In genomic region chrX:6150949-6151519, ce11 we compare ENCODE assay signal across 6 worm cellular contexts.
A peak's percentile ranks its signal among the peaks of the same experiment; 100 is the strongest.
TF ChIP-seq lines count a peak whose summit lies in the region.

No protein-coding gene starts in this region.

TF ChIP-seq in whole organism, L1 larva, 84 proteins besides CTCF, POLR2A, EP300 and RAD21:
- TF ChIP-seq ceh-88 (GFP tag; IDR thresholded peaks at IDR 0.05; lab: Robert Waterston, UW) (no peak), isw-1 (GFP tag; IDR thresholded peaks at IDR 0.05; lab: Robert Waterston, UW) (no peak), sup-37 (GFP tag; optimal IDR thresholded peaks at IDR 0.05; lab: Kevin White, UChicago) (no peak), dsc-1 (tag; optimal IDR thresholded peaks at IDR 0.05; lab: Kevin White, UChicago) (peak; percentile 78), ceh-82 (tag; optimal IDR thresholded peaks at IDR 0.05; lab: Kevin White, UChicago) (no peak), aly-2 (tag; optimal IDR thresholded peaks at IDR 0.05; lab: Kevin White, UChicago) (no peak), xbp-1 (tag; optimal IDR thresholded peaks at IDR 0.05; lab: Kevin White, UChicago) (no peak), vab-15 (tag; optimal IDR thresholded peaks at IDR 0.05; lab: Kevin White, UChicago) (no peak), blmp-1 (tag; optimal IDR thresholded peaks at IDR 0.05; lab: Kevin White, UChicago) (peak; percentile 3), unc-86 (tag; optimal IDR thresholded peaks at IDR 0.05; lab: Kevin White, UChicago) (no peak), nhr-84 (tag; optimal IDR thresholded peaks at IDR 0.05; lab: Kevin White, UChicago) (no peak), C04F5.9 (tag; optimal IDR thresholded peaks at IDR 0.05; lab: Kevin White, UChicago) (no peak), sptf-1 (tag; optimal IDR thresholded peaks at IDR 0.05; lab: Kevin White, UChicago) (no peak)

TF ChIP-seq in whole organism, L4 larva, 104 proteins besides CTCF, POLR2A, EP300 and RAD21:
- TF ChIP-seq unc-62 (GFP tag; optimal IDR thresholded peaks at IDR 0.05 in 1 of 2; lab: Kevin White, UChicago) (peak in 1 of 2 experiments; percentile 60), unc-62 (tag; optimal IDR thresholded peaks at IDR 0.05; lab: Kevin White, UChicago) (no peak), F26F4.8 (GFP tag; conservative IDR thresholded peaks at IDR 0.05; lab: Robert Waterston, UW) (no peak), dve-1 (tag; optimal IDR thresholded peaks at IDR 0.05; lab: Kevin White, UChicago; ENCODE audit: insufficient read depth) (no peak), T26A8.4 (GFP tag; IDR thresholded peaks at IDR 0.05; lab: Robert Waterston, UW) (no peak), daf-16 (GFP tag; optimal IDR thresholded peaks at IDR 0.05; lab: Kevin White, UChicago) (peak in 1 of 2 experiments; percentile 41), daf-16 (tag; optimal IDR thresholded peaks at IDR 0.05; lab: Kevin White, UChicago) (no peak), hlh-11 (tag; optimal IDR thresholded peaks at IDR 0.05; lab: Kevin White, UChicago) (peak; percentile 37)

TF ChIP-seq in whole organism, early embryonic, 17 proteins besides CTCF, POLR2A, EP300 and RAD21:
- no peak for TF ChIP-seq ceh-36 (tag; optimal IDR thresholded peaks at IDR 0.05; lab: Kevin White, UChicago)
- peak; percentile 43 for TF ChIP-seq hmg-4 (GFP tag; optimal IDR thresholded peaks at IDR 0.05; lab: Kevin White, UChicago)
- TF ChIP-seq sea-1 (GFP tag; conservative IDR thresholded peaks at IDR 0.05; lab: Robert Waterston, UW) = 0 out of 2 replicates have a peak, but pooled peaks have one; percentile 28
- TF ChIP-seq scrt-1 (GFP tag; IDR thresholded peaks at IDR 0.05; lab: Robert Waterston, UW) = 0 out of 2 replicates have a peak, but pooled peaks have one; percentile 47
- TF ChIP-seq F13C5.2 (tag; optimal IDR thresholded peaks at IDR 0.05; lab: Kevin White, UChicago) = peak; percentile 40

TF ChIP-seq in whole organism, late embryonic, 69 proteins besides CTCF, POLR2A, EP300 and RAD21 (continues in another document):
- TF ChIP-seq fax-1 (tag; optimal IDR thresholded peaks at IDR 0.05; lab: Kevin White, UChicago) (no peak), hlh-6 (tag; optimal IDR thresholded peaks at IDR 0.05; lab: Kevin White, UChicago) (peak; percentile 62), ref-2 (tag; optimal IDR thresholded peaks at IDR 0.05; lab: Kevin White, UChicago) (peak; percentile 43), Y22D7AL.16 (tag; optimal IDR thresholded peaks at IDR 0.05; lab: Kevin White, UChicago) (no peak), che-1 (tag; optimal IDR thresholded peaks at IDR 0.05; lab: Kevin White, UChicago) (no peak), mec-3 (tag; optimal IDR thresholded peaks at IDR 0.05; lab: Kevin White, UChicago; ENCODE audit: borderline replicate concordance) (no peak), ceh-31 (tag; optimal IDR thresholded peaks at IDR 0.05; lab: Kevin White, UChicago) (peak; percentile 58), K02D7.2 (tag; optimal IDR thresholded peaks at IDR 0.05; lab: Kevin White, UChicago) (no peak), F13H6.1 (tag; optimal IDR thresholded peaks at IDR 0.05; lab: Kevin White, UChicago) (no peak), pax-1 (tag; optimal IDR thresholded peaks at IDR 0.05; lab: Kevin White, UChicago) (no peak), rnt-1 (tag; optimal IDR thresholded peaks at IDR 0.05; lab: Kevin White, UChicago) (peak; percentile 41), ceh-9 (tag; optimal IDR thresholded peaks at IDR 0.05; lab: Kevin White, UChicago) (no peak), tbx-2 (tag; optimal IDR thresholded peaks at IDR 0.05; lab: Kevin White, UChicago) (peak; percentile 47), sdc-2 (tag; optimal IDR thresholded peaks at IDR 0.05; lab: Kevin White, UChicago) (peak; percentile 4), ceh-19 (GFP tag; optimal IDR thresholded peaks at IDR 0.05; lab: Kevin White, UChicago) (peak; percentile 30), ceh-34 (tag; optimal IDR thresholded peaks at IDR 0.05; lab: Kevin White, UChicago) (no peak), hlh-13 (GFP tag; optimal IDR thresholded peaks at IDR 0.05; lab: Kevin White, UChicago) (no peak), fkh-10 (GFP tag; optimal IDR thresholded peaks at IDR 0.05; lab: Kevin White, UChicago) (no peak), C38D4.7 (GFP tag; optimal IDR thresholded peaks at IDR 0.05; lab: Kevin White, UChicago) (peak; percentile 21), zip-5 (tag; optimal IDR thresholded peaks at IDR 0.05; lab: Kevin White, UChicago) (no peak), nfya-1 (tag; optimal IDR thresholded peaks at IDR 0.05; lab: Kevin White, UChicago) (peak; percentile 15), pha-2 (tag; optimal IDR thresholded peaks at IDR 0.05; lab: Kevin White, UChicago) (no peak), ahr-1 (tag; optimal IDR thresholded peaks at IDR 0.05; lab: Kevin White, UChicago) (no peak), hlh-15 (tag; optimal IDR thresholded peaks at IDR 0.05; lab: Kevin White, UChicago) (no peak)

TF ChIP-seq in whole organism, mixed stage, embryonic, 35 proteins besides CTCF, POLR2A, EP300 and RAD21:
- TF ChIP-seq blmp-1 (tag; optimal IDR thresholded peaks at IDR 0.05; lab: Kevin White, UChicago) (no peak), ham-2 (GFP tag; optimal IDR thresholded peaks at IDR 0.05; lab: Kevin White, UChicago) (no peak), M03D4.4 (tag; optimal IDR thresholded peaks at IDR 0.05; lab: Kevin White, UChicago) (no peak), sptf-1 (tag; optimal IDR thresholded peaks at IDR 0.05; lab: Kevin White, UChicago) (peak; percentile 15), nhr-2 (tag; optimal IDR thresholded peaks at IDR 0.05; lab: Kevin White, UChicago) (peak; percentile 47), unc-62 (GFP tag; optimal IDR thresholded peaks at IDR 0.05; lab: Kevin White, UChicago) (peak; percentile 2), ztf-11 (tag; optimal IDR thresholded peaks at IDR 0.05; lab: Kevin White, UChicago) (no peak), ces-1 (GFP tag; optimal IDR thresholded peaks at IDR 0.05; lab: Kevin White, UChicago) (no peak), unc-120 (tag; optimal IDR thresholded peaks at IDR 0.05; lab: Kevin White, UChicago; ENCODE audit: poor library complexity, severe bottlenecking) (peak; percentile 51), snpc-4 (tag; optimal IDR thresholded peaks at IDR 0.05; lab: Kevin White, UChicago) (no peak), mls-2 (tag; optimal IDR thresholded peaks at IDR 0.05; lab: Kevin White, UChicago) (peak; percentile 37), mab-5 (tag; optimal IDR thresholded peaks at IDR 0.05; lab: Kevin White, UChicago) (no peak), hlh-1 (tag; optimal IDR thresholded peaks at IDR 0.05; lab: Kevin White, UChicago) (peak; percentile 75)

TF ChIP-seq in whole organism, young adult, 124 proteins besides CTCF, POLR2A, EP300 and RAD21:
- no peak for TF ChIP-seq pbrm-1 (GFP tag; IDR thresholded peaks at IDR 0.05; lab: Robert Waterston, UW)
- TF ChIP-seq D2030.7 (GFP tag; IDR thresholded peaks at IDR 0.05; lab: Robert Waterston, UW) = no peak
- TF ChIP-seq zfh-2 (GFP tag; conservative IDR thresholded peaks at IDR 0.05; lab: Robert Waterston, UW) = peak; percentile 28
- no peak for TF ChIP-seq sea-2 (GFP tag; IDR thresholded peaks at IDR 0.05; lab: Robert Waterston, UW)
- no peak for TF ChIP-seq hsf-1 (GFP tag; IDR thresholded peaks at IDR 0.05; lab: Robert Waterston, UW)
- TF ChIP-seq ZK185.1 (tag; optimal IDR thresholded peaks at IDR 0.05; lab: Kevin White, UChicago; ENCODE audit: poor library complexity, severe bottlenecking) = no peak
